Worm (Caenorhabditis elegans) whole organism, early embryonic: Measurements from ENCODE around the gene gstk-2.
"Not testable (repeated sequence)": the region's sequence is repeated elsewhere in the genome, so short reads cannot be mapped to it uniquely, and the experiment has no call there.

Source experiments
- aly-1 ChIP-seq: sonication (generic microtip); optimal IDR thresholded peaks from 2 replicates; lab custom pipeline; 2016; ENCODE audit warnings: missing genetic modification characterization, missing compliant biosample characterization
- ets-7 ChIP-seq: sonication (generic microtip); optimal IDR thresholded peaks from 2 replicates; lab custom pipeline; 2016; ENCODE audit warnings: missing genotype, missing genetic modification characterization, missing compliant biosample characterization
- hmbx-1 ChIP-seq: sonication (generic microtip); optimal IDR thresholded peaks from 2 replicates; lab custom pipeline; 2016; ENCODE audit warnings: mild to moderate bottlenecking, missing genetic modification characterization, missing compliant biosample characterization
- hmg-4 ChIP-seq: fragments of 200-800 bp; sonication (Bioruptor generic); optimal IDR thresholded peaks from 2 replicates; lab custom pipeline; 2018; ENCODE audit warnings: mild to moderate bottlenecking, missing genetic modification characterization, missing compliant biosample characterization
- hnd-1 ChIP-seq: sonication (generic microtip); optimal IDR thresholded peaks from 2 replicates; lab custom pipeline; 2016; ENCODE audit warnings: missing genetic modification characterization, missing compliant biosample characterization
- scrt-1 ChIP-seq: fragments of 200-800 bp; sonication (Bioruptor generic); IDR thresholded peaks from 2 replicates; pipeline ENCODE4 v1.3.6; 2022; ENCODE audit warnings: missing genetic modification characterization, missing compliant biosample characterization
- sea-1 ChIP-seq: fragments of 200-800 bp; sonication (Bioruptor generic); conservative IDR thresholded peaks from 2 replicates; pipeline ENCODE4 v1.3.6; 2022; ENCODE audit warnings: missing genetic modification characterization, missing compliant biosample characterization
- tbx-37 ChIP-seq: fragments of 200-800 bp; sonication (Bioruptor generic); conservative IDR thresholded peaks from 2 replicates; pipeline ENCODE4 v1.3.6; 2022; ENCODE audit warnings: missing genetic modification reagents, missing genetic modification characterization, missing compliant biosample characterization

DNA sequence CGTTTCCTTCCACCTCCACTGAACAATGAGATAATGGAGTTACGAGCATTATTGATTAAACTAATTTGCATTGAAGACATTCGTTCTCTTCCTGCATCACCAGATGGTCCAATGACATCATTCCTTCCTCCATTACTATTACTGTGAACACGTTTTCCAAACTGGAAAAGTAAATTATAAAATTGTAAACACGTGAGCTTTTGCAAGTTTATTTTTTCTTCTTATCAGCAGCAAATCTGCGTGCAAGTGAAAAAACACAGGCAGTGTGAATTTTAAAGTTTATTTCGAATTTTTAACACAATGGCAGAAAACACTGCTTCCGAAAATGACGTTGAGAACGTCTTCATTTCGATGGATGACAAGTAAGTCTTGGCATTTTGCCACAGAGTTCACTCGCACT lies 5.2 kb upstream of the gstk-2 start, which contains the start of gene D2024.1:
- not testable (repeated sequence) for TF ChIP-seq hmg-4 (GFP tag; lab: Kevin White, UChicago); scrt-1; ets-7 (tag; lab: Kevin White, UChicago); aly-1 (tag; lab: Kevin White, UChicago); tbx-37 (GFP tag; lab: Robert Waterston, UW); hmbx-1; hnd-1 (tag; lab: Kevin White, UChicago); sea-1 (GFP tag; lab: Robert Waterston, UW)
